Worm (Caenorhabditis elegans) whole organism, early embryonic: ENCODE data around the gene str-108.

Experiments used
- B0310.2 ChIP-seq: sonication (generic microtip); optimal IDR thresholded peaks from 2 replicates; lab custom pipeline; 2016; ENCODE audit warnings: mild to moderate bottlenecking, missing genetic modification characterization, missing compliant biosample characterization
- ama-1 ChIP-seq: fragments of 150-350 bp; optimal IDR thresholded peaks from 2 replicates; lab custom pipeline; 2014
- ceh-13 ChIP-seq: fragments of 200-800 bp; sonication (Bioruptor generic); optimal IDR thresholded peaks from 2 replicates; lab custom pipeline; 2018; ENCODE audit warnings: mild to moderate bottlenecking, missing genetic modification characterization, missing compliant biosample characterization
- flt-1 ChIP-seq: fragments of 200-800 bp; sonication (Bioruptor generic); IDR thresholded peaks from 2 replicates; pipeline ENCODE4 v1.3.6; 2022; ENCODE audit warnings: missing genetic modification characterization, missing compliant biosample characterization
- tbx-37 ChIP-seq: fragments of 200-800 bp; sonication (Bioruptor generic); conservative IDR thresholded peaks from 2 replicates; pipeline ENCODE4 v1.3.6; 2022; ENCODE audit warnings: missing genetic modification reagents, missing genetic modification characterization, missing compliant biosample characterization

DNA sequence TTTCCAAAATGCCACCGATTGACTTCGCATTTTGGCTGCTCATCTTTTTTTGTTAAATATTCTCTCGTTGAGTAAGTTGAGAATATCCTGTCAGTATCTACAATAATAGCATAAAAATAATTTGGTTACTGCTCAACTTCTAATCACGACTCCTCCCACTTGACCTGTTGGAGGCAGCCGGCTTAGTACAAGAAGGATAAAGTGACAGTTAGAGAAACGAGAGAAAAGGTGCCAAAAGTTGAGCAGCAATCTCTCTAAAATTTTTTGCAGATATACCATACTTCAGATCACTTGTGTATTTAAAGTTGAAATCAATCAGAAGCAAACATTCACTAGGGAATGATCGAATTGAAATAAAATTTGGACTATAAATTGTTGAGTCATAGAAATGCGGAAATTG is 41.3 kb upstream of the str-108 start, which contains the start of gene nhr-111:
- TF ChIP-seq ama-1 (lab: Kevin White, UChicago) (no peak), flt-1 (GFP tag; lab: Robert Waterston, UW) (no peak), ceh-13 (GFP tag; lab: Kevin White, UChicago) (no peak), B0310.2 (no peak), tbx-37 (GFP tag; lab: Robert Waterston, UW) (no peak)
